Fruit fly (Drosophila melanogaster): ENCODE results near the gene mge.

DNA sequence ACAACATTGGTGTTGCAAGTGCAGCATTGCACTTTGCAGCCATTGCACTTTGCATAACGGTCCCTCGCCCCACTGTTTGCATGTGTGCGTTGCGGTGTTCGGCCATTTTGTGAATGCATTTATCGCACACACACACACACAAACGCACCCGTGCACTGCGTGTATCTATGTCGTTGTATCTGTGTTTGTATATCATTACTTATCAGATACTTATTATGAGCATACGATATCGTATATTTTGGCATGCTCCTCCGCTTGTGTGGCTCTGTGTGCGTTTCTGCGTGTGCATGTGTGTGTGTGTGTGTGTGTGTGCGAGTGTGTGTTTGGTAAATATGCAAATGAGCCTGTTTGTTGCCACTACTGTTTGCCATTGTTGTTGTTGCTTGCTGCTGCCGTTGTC lies 32.9 kb downstream of the mge start:
- TF ChIP-seq Mnt (GFP tag; optimal IDR thresholded peaks at IDR 0.05) (no peak), ovo (GFP tag; optimal IDR thresholded peaks at IDR 0.05) (no peak), CG14711 (tag; optimal IDR thresholded peaks at IDR 0.05) (no peak), cnc (optimal IDR thresholded peaks at IDR 0.05) (no peak), tj (GFP tag; optimal IDR thresholded peaks at IDR 0.05) (no peak), CG7045 (GFP tag; optimal IDR thresholded peaks at IDR 0.05) (no peak), kay (GFP tag; ENCODE audit: borderline replicate concordance) (no peak), toe (GFP tag; optimal IDR thresholded peaks at IDR 0.05) (no peak)
